Worm (Caenorhabditis elegans) whole organism, L3 larva: ENCODE results near the gene K08D10.11.

Experiments
- ceh-82 ChIP-seq: fragments of 150-350 bp; optimal IDR thresholded peaks from 2 replicates; lab custom pipeline; 2014; ENCODE audit warnings: missing biosample characterization, missing genetic modification characterization
- elt-1 ChIP-seq: fragments of 150-350 bp; optimal IDR thresholded peaks from 2 replicates; lab custom pipeline; 2014; ENCODE audit warnings: missing biosample characterization, missing genetic modification characterization
- elt-2 ChIP-seq: sonication (generic microtip); optimal IDR thresholded peaks from 2 replicates; lab custom pipeline; 2016; ENCODE audit warnings: missing genetic modification reagents, mild to moderate bottlenecking, missing genetic modification characterization, missing compliant biosample characterization
- fkh-10 ChIP-seq: sonication (generic microtip); optimal IDR thresholded peaks from 2 replicates; lab custom pipeline; 2017; ENCODE audit warnings: missing biosample characterization, missing genetic modification reagents, missing genetic modification characterization
- jun-1 ChIP-seq: fragments of 150-350 bp; optimal IDR thresholded peaks from 2 replicates; lab custom pipeline; 2014; ENCODE audit warnings: missing biosample characterization, missing genetic modification reagents, missing genetic modification characterization
- lin-15B ChIP-seq: fragments of 150-350 bp; optimal IDR thresholded peaks from 2 replicates; lab custom pipeline; 2014; ENCODE audit warnings: missing biosample characterization, missing genetic modification characterization
- mdl-1 ChIP-seq: fragments of 150-350 bp; optimal IDR thresholded peaks from 2 replicates; lab custom pipeline; 2014; ENCODE audit warnings: missing biosample characterization, missing genetic modification characterization
- nhr-11 ChIP-seq: fragments of 150-350 bp; optimal IDR thresholded peaks from 2 replicates; lab custom pipeline; 2014; ENCODE audit warnings: missing biosample characterization, missing genetic modification characterization
- nhr-25 ChIP-seq: sonication (generic microtip); optimal IDR thresholded peaks from 2 replicates; lab custom pipeline; 2017; ENCODE audit warnings: missing biosample characterization, missing genetic modification characterization
- nhr-77 ChIP-seq: fragments of 150-350 bp; optimal IDR thresholded peaks from 2 replicates; lab custom pipeline; 2014; ENCODE audit warnings: missing biosample characterization, missing genetic modification characterization
- unc-62 ChIP-seq: fragments of 150-350 bp; sonication (generic microtip); optimal IDR thresholded peaks from 4 replicates; lab custom pipeline; 2014; ENCODE audit warnings: missing biosample characterization, missing genetic modification reagents, missing genetic modification characterization

DNA sequence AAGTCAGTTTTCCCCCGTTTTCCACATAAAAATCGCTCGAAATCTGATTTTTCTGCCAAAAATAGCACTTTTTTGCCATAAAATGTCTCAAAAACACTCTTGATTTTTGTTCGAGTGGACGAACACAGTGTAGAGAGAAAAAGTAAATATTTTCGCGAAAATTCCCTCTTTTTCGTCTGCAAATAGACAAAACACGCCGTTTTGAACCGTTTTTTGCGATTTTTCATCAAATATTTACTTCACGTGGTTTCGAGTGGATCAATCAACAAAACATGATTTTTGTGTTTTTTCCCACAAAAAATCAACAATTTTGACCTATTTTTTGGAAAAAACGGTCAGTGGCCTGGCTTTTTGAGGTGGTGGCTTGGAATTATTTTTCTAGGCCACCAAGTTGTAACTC is 23.1 kb upstream of the K08D10.11 start:
- TF ChIP-seq nhr-77 (no peak), jun-1 (tag; lab: Kevin White, UChicago) (no peak), ceh-82 (no peak), unc-62 (GFP tag; lab: Kevin White, UChicago) (no peak), lin-15B (tag; lab: Kevin White, UChicago) (no peak), mdl-1 (no peak), nhr-11 (no peak), elt-2 (tag; lab: Kevin White, UChicago) (no peak), fkh-10 (GFP tag; lab: Kevin White, UChicago) (no peak), elt-1 (tag; lab: Kevin White, UChicago) (no peak), nhr-25 (tag; lab: Kevin White, UChicago) (no peak)
